Worm (Caenorhabditis elegans): ENCODE data around the gene cpl-1.

DNA sequence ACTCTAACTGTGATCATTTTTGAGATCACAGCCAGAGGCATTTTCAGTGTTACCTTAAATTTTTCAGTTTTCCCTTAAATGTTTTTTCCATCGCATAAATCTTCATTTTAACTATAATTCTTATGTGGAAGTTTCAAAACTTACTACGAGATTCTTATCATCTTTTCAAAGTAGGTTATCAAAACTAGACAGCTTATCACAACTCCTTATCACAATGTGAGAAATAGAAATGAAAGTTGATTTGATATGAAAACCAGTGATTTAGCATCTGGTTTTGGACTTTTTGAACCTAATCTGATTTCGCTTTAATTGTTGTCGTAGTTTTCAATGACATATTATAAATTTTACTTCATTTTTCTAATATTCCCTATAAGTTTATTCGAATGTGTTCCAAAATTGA lies 40.8 kb upstream of the cpl-1 start, which contains the start of gene mltn-11:
- TF ChIP-seq ces-1 (GFP tag; optimal IDR thresholded peaks at IDR 0.05) (no peak), elt-1 (tag; optimal IDR thresholded peaks at IDR 0.05; ENCODE audit: borderline replicate concordance, insufficient read depth) (no peak), lsy-2 (tag; optimal IDR thresholded peaks at IDR 0.05) (no peak), ztf-11 (tag; optimal IDR thresholded peaks at IDR 0.05) (no peak), blmp-1 (tag; optimal IDR thresholded peaks at IDR 0.05) (no peak), nhr-76 (tag; optimal IDR thresholded peaks at IDR 0.05) (no peak), ceh-39 (tag; optimal IDR thresholded peaks at IDR 0.05) (no peak), mep-1 (tag; optimal IDR thresholded peaks at IDR 0.05) (no peak), snpc-4 (tag; optimal IDR thresholded peaks at IDR 0.05) (no peak), elt-3 (tag; optimal IDR thresholded peaks at IDR 0.05) (no peak), unc-39 (tag; optimal IDR thresholded peaks at IDR 0.05) (no peak), bed-3 (GFP tag; optimal IDR thresholded peaks at IDR 0.05) (no peak), lin-13 (tag; optimal IDR thresholded peaks at IDR 0.05) (no peak), unc-62 (GFP tag; optimal IDR thresholded peaks at IDR 0.05) (no peak)
